Worm (Caenorhabditis elegans) whole organism, early embryonic: ENCODE results near the gene fbxa-44.

ENCODE experiments used
- ama-1 ChIP-seq: fragments of 150-350 bp; optimal IDR thresholded peaks from 2 replicates; lab custom pipeline; 2014
- ceh-13 ChIP-seq: fragments of 200-800 bp; sonication (Bioruptor generic); optimal IDR thresholded peaks from 2 replicates; lab custom pipeline; 2018; ENCODE audit warnings: mild to moderate bottlenecking, missing genetic modification characterization, missing compliant biosample characterization
- ets-7 ChIP-seq: sonication (generic microtip); optimal IDR thresholded peaks from 2 replicates; lab custom pipeline; 2016; ENCODE audit warnings: missing genotype, missing genetic modification characterization, missing compliant biosample characterization
- flt-1 ChIP-seq: fragments of 200-800 bp; sonication (Bioruptor generic); IDR thresholded peaks from 2 replicates; pipeline ENCODE4 v1.3.6; 2022; ENCODE audit warnings: missing genetic modification characterization, missing compliant biosample characterization
- hmbx-1 ChIP-seq: sonication (generic microtip); optimal IDR thresholded peaks from 2 replicates; lab custom pipeline; 2016; ENCODE audit warnings: mild to moderate bottlenecking, missing genetic modification characterization, missing compliant biosample characterization
- hmg-4 ChIP-seq: fragments of 200-800 bp; sonication (Bioruptor generic); optimal IDR thresholded peaks from 2 replicates; lab custom pipeline; 2018; ENCODE audit warnings: mild to moderate bottlenecking, missing genetic modification characterization, missing compliant biosample characterization
- hnd-1 ChIP-seq: sonication (generic microtip); optimal IDR thresholded peaks from 2 replicates; lab custom pipeline; 2016; ENCODE audit warnings: missing genetic modification characterization, missing compliant biosample characterization
- scrt-1 ChIP-seq: fragments of 200-800 bp; sonication (Bioruptor generic); IDR thresholded peaks from 2 replicates; pipeline ENCODE4 v1.3.6; 2022; ENCODE audit warnings: missing genetic modification characterization, missing compliant biosample characterization
- tbx-11 ChIP-seq: fragments of 200-800 bp; sonication (Bioruptor generic); IDR thresholded peaks from 2 replicates; pipeline ENCODE4 v1.3.6; 2022; ENCODE audit warnings: missing genetic modification characterization, missing compliant biosample characterization
- tbx-37 ChIP-seq: fragments of 200-800 bp; sonication (Bioruptor generic); conservative IDR thresholded peaks from 2 replicates; pipeline ENCODE4 v1.3.6; 2022; ENCODE audit warnings: missing genetic modification reagents, missing genetic modification characterization, missing compliant biosample characterization

DNA sequence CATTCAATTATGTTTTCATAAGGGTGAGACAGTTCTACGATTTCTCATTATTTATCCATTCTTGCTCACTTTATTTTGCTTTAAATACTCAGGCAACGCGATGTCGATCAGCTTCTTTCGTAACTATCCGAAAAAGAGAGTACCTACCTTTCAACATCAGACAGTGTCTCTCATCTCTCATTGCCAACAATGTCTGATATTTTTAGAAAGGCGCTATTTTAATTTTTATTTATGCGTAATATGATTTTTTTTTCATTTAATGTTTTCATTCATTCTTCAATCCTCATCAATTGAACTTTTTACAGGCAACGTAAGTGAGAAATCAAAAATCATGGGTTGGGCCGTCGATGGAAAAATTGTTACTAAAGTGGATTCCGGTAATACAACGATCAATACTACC is 4.3 kb upstream of the fbxa-44 start, which contains the start of gene F09C6.13:
- no peak for TF ChIP-seq ama-1 (lab: Kevin White, UChicago)
- no peak for TF ChIP-seq tbx-11 (GFP tag; lab: Robert Waterston, UW)
- no peak for TF ChIP-seq hmg-4 (GFP tag; lab: Kevin White, UChicago)
- TF ChIP-seq ets-7: no peak
- TF ChIP-seq ceh-13 (GFP tag; lab: Kevin White, UChicago): no peak
- no peak for TF ChIP-seq flt-1
- no peak for TF ChIP-seq tbx-37 (GFP tag; lab: Robert Waterston, UW)
- no peak for TF ChIP-seq hnd-1 (tag; lab: Kevin White, UChicago)
- no peak for TF ChIP-seq hmbx-1 (tag; lab: Kevin White, UChicago)
- no peak for TF ChIP-seq scrt-1 (GFP tag; lab: Robert Waterston, UW)
